Worm (Caenorhabditis elegans) whole organism, mixed stage, embryonic: ENCODE data around the gene C31G12.3.

Source experiments
- ces-1 ChIP-seq: fragments of 150-350 bp; optimal IDR thresholded peaks from 2 replicates; lab custom pipeline; 2014; ENCODE audit warnings: missing biosample characterization, missing genetic modification reagents, missing genetic modification characterization
- unc-39 ChIP-seq: fragments of 150-350 bp; optimal IDR thresholded peaks from 2 replicates; lab custom pipeline; 2014; ENCODE audit warnings: missing biosample characterization, missing genetic modification characterization

- TF ChIP-seq unc-39 (tag; lab: Kevin White, UChicago): no peak
- no peak for TF ChIP-seq ces-1
Measured at ce11 chrV:18184910-18185309, at the start of gene C31G12.3.
